Worm (Caenorhabditis elegans) whole organism, L1 larva: Measurements from ENCODE around the gene C54F6.12.

Experiments used
- C16A3.4 ChIP-seq: fragments of 150-350 bp; optimal IDR thresholded peaks from 2 replicates; lab custom pipeline; 2014; ENCODE audit warnings: missing biosample characterization, missing genetic modification characterization
- F16B12.6 ChIP-seq: fragments of 150-350 bp; optimal IDR thresholded peaks from 2 replicates; lab custom pipeline; 2014; ENCODE audit warnings: missing biosample characterization, missing genetic modification characterization
- alr-1 ChIP-seq: fragments of 200-800 bp; sonication (Bioruptor generic); optimal IDR thresholded peaks from 2 replicates; lab custom pipeline; 2018; ENCODE audit warnings: borderline replicate concordance, mild to moderate bottlenecking, missing genetic modification characterization, missing compliant biosample characterization
- aly-2 ChIP-seq: fragments of 150-350 bp; optimal IDR thresholded peaks from 2 replicates; lab custom pipeline; 2014; ENCODE audit warnings: missing biosample characterization, missing genetic modification characterization
- ama-1 ChIP-seq: fragments of 150-350 bp; optimal IDR thresholded peaks from 2 replicates; lab custom pipeline; 2014
- ceh-63 ChIP-seq: fragments of 200-800 bp; sonication (Bioruptor generic); optimal IDR thresholded peaks from 2 replicates; lab custom pipeline; 2018; ENCODE audit warnings: mild to moderate bottlenecking, missing genetic modification characterization, missing compliant biosample characterization
- ces-1 ChIP-seq: fragments of 150-350 bp; optimal IDR thresholded peaks from 2 replicates; lab custom pipeline; 2014; ENCODE audit warnings: missing biosample characterization, missing genetic modification reagents, missing genetic modification characterization
- dsc-1 ChIP-seq: sonication (generic microtip); optimal IDR thresholded peaks from 2 replicates; lab custom pipeline; 2016; ENCODE audit warnings: mild to moderate bottlenecking, missing genetic modification characterization, missing compliant biosample characterization
- efl-1 ChIP-seq, 4 experiments: fragments of 150-350 bp; optimal IDR thresholded peaks in 3 of 4; peaks in 1 of 4; 1 replicate in 1 of 4; 2 replicates in 3 of 4; lab custom pipeline; 2014; ENCODE audit warnings: missing biosample characterization in 2 of 4, missing genetic modification characterization in 2 of 4, missing genetic modification reagents in 2 of 4
- egl-27 ChIP-seq, 2 experiments: fragments of 150-350 bp in 1 of 2; sonication (generic microtip); optimal IDR thresholded peaks; 3 replicates each; lab custom pipeline; 2017 to 2018; ENCODE audit warnings: missing biosample characterization in 2 of 2, missing genetic modification characterization in 2 of 2, missing genetic modification reagents in 2 of 2
- elt-2 ChIP-seq: sonication (generic microtip); optimal IDR thresholded peaks from 2 replicates; lab custom pipeline; 2016; ENCODE audit warnings: missing genetic modification characterization, mild to moderate bottlenecking, inconsistent platforms, missing compliant biosample characterization, missing genetic modification reagents
- fkh-10 ChIP-seq: sonication (generic microtip); optimal IDR thresholded peaks from 2 replicates; lab custom pipeline; 2017; ENCODE audit warnings: missing biosample characterization, missing genetic modification reagents, missing genetic modification characterization
- fkh-4 ChIP-seq: sonication (generic microtip); optimal IDR thresholded peaks from 2 replicates; lab custom pipeline; 2016; ENCODE audit warnings: missing compliant biosample characterization, missing genetic modification characterization, borderline replicate concordance
- grh-1 ChIP-seq: fragments of 200-800 bp; sonication (Bioruptor generic); IDR thresholded peaks from 2 replicates; pipeline ENCODE4 v1.3.6; 2022; ENCODE audit warnings: missing genetic modification reagents, missing genetic modification characterization, missing compliant biosample characterization
- hlh-17 ChIP-seq: fragments of 200-800 bp; sonication (Bioruptor generic); optimal IDR thresholded peaks from 2 replicates; lab custom pipeline; 2018; ENCODE audit warnings: missing genetic modification characterization, mild to moderate bottlenecking, missing compliant biosample characterization, moderate library complexity, borderline replicate concordance
- hlh-4 ChIP-seq: sonication (generic microtip); optimal IDR thresholded peaks from 2 replicates; lab custom pipeline; 2016; ENCODE audit warnings: mild to moderate bottlenecking, missing genetic modification characterization, missing compliant biosample characterization
- hpl-2 ChIP-seq: fragments of 150-350 bp; optimal IDR thresholded peaks from 2 replicates; lab custom pipeline; 2014; ENCODE audit warnings: missing biosample characterization, missing genetic modification reagents, missing genetic modification characterization
- irx-1 ChIP-seq: sonication (generic microtip); optimal IDR thresholded peaks from 2 replicates; lab custom pipeline; 2016; ENCODE audit warnings: missing genetic modification characterization, missing compliant biosample characterization
- isw-1 ChIP-seq: fragments of 200-800 bp; sonication (Bioruptor generic); IDR thresholded peaks from 2 replicates; pipeline ENCODE4 v1.3.6; 2022; ENCODE audit warnings: missing genetic modification characterization, missing compliant biosample characterization
- jun-1 ChIP-seq: fragments of 150-350 bp; optimal IDR thresholded peaks from 2 replicates; lab custom pipeline; 2014; ENCODE audit warnings: missing biosample characterization, missing genetic modification reagents, missing genetic modification characterization
- lin-13 ChIP-seq: fragments of 150-350 bp; optimal IDR thresholded peaks from 2 replicates; lab custom pipeline; 2014; ENCODE audit warnings: missing biosample characterization, missing genetic modification reagents, missing genetic modification characterization
- lin-15B ChIP-seq: fragments of 150-350 bp; sonication (generic microtip); optimal IDR thresholded peaks from 3 replicates; lab custom pipeline; 2014; ENCODE audit warnings: missing biosample characterization, missing genetic modification characterization
- lin-39 ChIP-seq: fragments of 150-350 bp; optimal IDR thresholded peaks from 2 replicates; lab custom pipeline; 2014; ENCODE audit warnings: missing biosample characterization, missing genetic modification reagents, missing genetic modification characterization
- lir-3 ChIP-seq: sonication (generic microtip); optimal IDR thresholded peaks from 2 replicates; lab custom pipeline; 2016; ENCODE audit warnings: mild to moderate bottlenecking, missing genetic modification characterization, moderate library complexity, missing compliant biosample characterization; ENCODE audit not compliant: poor library complexity
- lsy-2 ChIP-seq, 2 experiments: fragments of 150-350 bp; optimal IDR thresholded peaks; 2 replicates each; lab custom pipeline; 2014; ENCODE audit warnings: missing biosample characterization in 2 of 2, missing genetic modification characterization in 2 of 2
- mab-9 ChIP-seq: fragments of 200-800 bp; sonication (Bioruptor generic); IDR thresholded peaks from 2 replicates; pipeline ENCODE4 v1.3.6; 2022; ENCODE audit warnings: missing genetic modification reagents, missing genetic modification characterization, missing compliant biosample characterization
- nhr-11 ChIP-seq: fragments of 150-350 bp; optimal IDR thresholded peaks from 2 replicates; lab custom pipeline; 2014; ENCODE audit warnings: missing biosample characterization, missing genetic modification characterization
- nhr-47 ChIP-seq: sonication (generic microtip); optimal IDR thresholded peaks from 2 replicates; lab custom pipeline; 2016; ENCODE audit warnings: mild to moderate bottlenecking, missing genetic modification characterization, moderate library complexity, missing compliant biosample characterization
- nhr-76 ChIP-seq: sonication (generic microtip); optimal IDR thresholded peaks from 2 replicates; lab custom pipeline; 2017; ENCODE audit warnings: missing biosample characterization, missing genetic modification characterization
- nhr-77 ChIP-seq: fragments of 150-350 bp; optimal IDR thresholded peaks from 2 replicates; lab custom pipeline; 2014; ENCODE audit warnings: missing biosample characterization, missing genetic modification characterization
- nhr-85 ChIP-seq: sonication (generic microtip); peaks from one replicate; lab custom pipeline; 2016; ENCODE audit warnings: missing genetic modification characterization, inconsistent platforms, missing compliant biosample characterization
- nhr-90 ChIP-seq: sonication (generic microtip); optimal IDR thresholded peaks from 2 replicates; lab custom pipeline; 2016; ENCODE audit warnings: mild to moderate bottlenecking, missing genetic modification characterization, missing compliant biosample characterization; ENCODE audit not compliant: poor library complexity
- pax-3 ChIP-seq: fragments of 200-800 bp; sonication (Bioruptor generic); optimal IDR thresholded peaks from 2 replicates; lab custom pipeline; 2018; ENCODE audit warnings: mild to moderate bottlenecking, missing genetic modification characterization, moderate library complexity, missing compliant biosample characterization
- pqm-1 ChIP-seq: sonication (generic microtip); optimal IDR thresholded peaks from 3 replicates; lab custom pipeline; 2017; ENCODE audit warnings: missing biosample characterization, missing genetic modification characterization
- sptf-1 ChIP-seq: fragments of 150-350 bp; optimal IDR thresholded peaks from 2 replicates; lab custom pipeline; 2014; ENCODE audit warnings: missing biosample characterization, missing genetic modification characterization
- swsn-7 ChIP-seq: sonication (generic microtip); optimal IDR thresholded peaks from 2 replicates; lab custom pipeline; 2016; ENCODE audit warnings: missing genetic modification characterization, missing compliant biosample characterization
- tbx-2 ChIP-seq: sonication (generic microtip); optimal IDR thresholded peaks from 2 replicates; lab custom pipeline; 2016; ENCODE audit warnings: missing genetic modification characterization, missing compliant biosample characterization
- unc-98 ChIP-seq: fragments of 200-800 bp; sonication (Bioruptor generic); IDR thresholded peaks from 2 replicates; pipeline ENCODE4 v1.3.6; 2022; ENCODE audit warnings: missing genetic modification characterization, missing compliant biosample characterization
- vab-15 ChIP-seq: sonication (generic microtip); optimal IDR thresholded peaks from 2 replicates; lab custom pipeline; 2017; ENCODE audit warnings: missing genotype, mild to moderate bottlenecking, missing genetic modification characterization, missing compliant biosample characterization
- xbp-1 ChIP-seq: sonication (generic microtip); optimal IDR thresholded peaks from 2 replicates; lab custom pipeline; 2016; ENCODE audit warnings: missing genetic modification characterization, missing compliant biosample characterization
- zag-1 ChIP-seq: fragments of 150-350 bp; optimal IDR thresholded peaks from 2 replicates; lab custom pipeline; 2014; ENCODE audit warnings: missing biosample characterization, missing genetic modification characterization
- zip-4 ChIP-seq: fragments of 200-800 bp; sonication (Bioruptor generic); optimal IDR thresholded peaks from 2 replicates; lab custom pipeline; 2018; ENCODE audit warnings: mild to moderate bottlenecking, missing genetic modification characterization, moderate library complexity, missing compliant biosample characterization

The C54F6.12 gene

DNA sequence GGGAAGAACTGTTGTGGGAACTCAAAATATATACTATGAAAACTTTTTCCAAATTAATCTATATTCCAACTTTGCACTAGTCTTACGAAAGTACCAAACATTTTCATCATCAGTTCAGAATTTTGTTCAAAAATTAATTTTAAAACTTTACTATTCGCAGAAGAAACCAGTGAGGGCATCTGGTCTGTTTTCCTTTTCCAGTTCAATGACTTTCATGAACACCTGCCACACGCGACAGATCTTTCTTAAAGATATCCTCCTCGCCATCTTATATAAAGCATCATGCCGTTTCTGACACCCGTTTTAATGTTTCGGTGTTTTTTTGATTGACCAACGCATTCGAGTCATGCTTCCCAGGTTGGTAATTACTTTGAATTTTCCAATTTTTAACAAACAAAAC is 5.0 kb downstream of the C54F6.12 start, which contains the start of gene C54F6.3:
C54F6.3 (plus strand) TSS at position 301 of the 400 bp plus-strand sequence.
- no peak for TF ChIP-seq nhr-90 (tag; lab: Kevin White, UChicago)
- TF ChIP-seq swsn-7 (tag; lab: Kevin White, UChicago), result no peak
- TF ChIP-seq hlh-17 (GFP tag; lab: Kevin White, UChicago), result no peak
- no peak for TF ChIP-seq fkh-10 (GFP tag; lab: Kevin White, UChicago)
- no peak for TF ChIP-seq ama-1 (lab: Kevin White, UChicago)
- TF ChIP-seq efl-1 (optimal IDR thresholded peaks at IDR 0.05; lab: Kevin White, UChicago), result no peak
- peak in 1 of 2 experiments; percentile 50 for TF ChIP-seq efl-1 (GFP tag; optimal IDR thresholded peaks at IDR 0.05 in 1 of 2; lab: Kevin White, UChicago)
- TF ChIP-seq tbx-2, result no peak

DNA sequence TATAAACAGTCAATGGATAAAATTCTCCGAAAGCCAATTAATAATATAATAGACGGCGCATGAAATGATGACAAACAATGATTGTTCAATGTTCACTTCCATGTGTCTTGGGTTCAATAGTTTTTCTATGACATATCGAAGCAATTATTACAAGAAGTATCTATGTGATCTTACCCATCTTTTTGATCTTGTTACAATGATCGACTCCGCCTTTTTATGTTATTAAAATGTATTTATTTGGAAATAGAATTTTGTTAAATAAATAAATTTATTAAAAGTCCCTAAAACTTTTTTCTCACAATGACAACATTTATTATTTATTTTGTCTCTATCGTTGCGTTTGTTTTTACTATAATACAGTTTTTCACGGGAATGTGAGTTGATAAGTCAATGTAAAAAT is 8.1 kb downstream of the C54F6.12 start, which contains the start of gene swt-2:
swt-2 (plus strand) TSS at position 301 of the 400 bp plus-strand sequence.
- no peak for TF ChIP-seq nhr-90 (tag; lab: Kevin White, UChicago)
- TF ChIP-seq jun-1 (tag; lab: Kevin White, UChicago), result no peak
- TF ChIP-seq ces-1 (GFP tag; lab: Kevin White, UChicago), result no peak
- no peak for TF ChIP-seq irx-1 (tag; lab: Kevin White, UChicago)
- no peak for TF ChIP-seq mab-9
- no peak for TF ChIP-seq vab-15 (tag; lab: Kevin White, UChicago)
- no peak for TF ChIP-seq elt-2
- TF ChIP-seq lin-15B (tag; lab: Kevin White, UChicago), result no peak
- no peak for TF ChIP-seq nhr-77 (tag; lab: Kevin White, UChicago)
- TF ChIP-seq xbp-1 (tag; lab: Kevin White, UChicago), result no peak
- TF ChIP-seq dsc-1 (tag; lab: Kevin White, UChicago), result no peak
- TF ChIP-seq grh-1 (GFP tag; lab: Robert Waterston, UW), result no peak

ce11 chrV:7528816-7529215 is 9.1 kb downstream of the C54F6.12 start, which contains the start of gene C54F6.5:
Gene C54F6.5, plus strand, starts transcription at chrV:7529116.
- TF ChIP-seq hpl-2 (GFP tag; lab: Kevin White, UChicago) (no peak), zag-1 (tag; lab: Kevin White, UChicago) (no peak), pax-3 (tag; lab: Kevin White, UChicago) (no peak), sptf-1 (tag; lab: Kevin White, UChicago) (no peak), aly-2 (tag; lab: Kevin White, UChicago) (no peak), xbp-1 (tag; lab: Kevin White, UChicago) (no peak), irx-1 (tag; lab: Kevin White, UChicago) (no peak), egl-27 (tag; optimal IDR thresholded peaks at IDR 0.05; lab: Kevin White, UChicago) (no peak), pqm-1 (tag; lab: Kevin White, UChicago) (no peak), fkh-10 (GFP tag; lab: Kevin White, UChicago) (no peak)

- no peak for TF ChIP-seq zip-4 (GFP tag; lab: Kevin White, UChicago)
- no peak for TF ChIP-seq tbx-2
- no peak for TF ChIP-seq hlh-4 (tag; lab: Kevin White, UChicago)
- TF ChIP-seq dsc-1 (tag; lab: Kevin White, UChicago), result no peak
- TF ChIP-seq isw-1, result no peak
- TF ChIP-seq lin-39, result no peak
- no peak for TF ChIP-seq alr-1 (tag; lab: Kevin White, UChicago)
- TF ChIP-seq lin-15B (tag; lab: Kevin White, UChicago), result no peak
These were observed 10.8 kb downstream of the C54F6.12 start, which contains the start of gene C54F6.17 for ce11 chrV:7527153-7527552. Gene C54F6.17, plus strand, starts transcription at chrV:7527453.

ce11 chrV:7525695-7526094 is 12.2 kb downstream of the C54F6.12 start, which contains the start of gene C54F6.18:
Gene C54F6.18, plus strand, starts transcription at chrV:7525995.
- TF ChIP-seq pqm-1 (tag; lab: Kevin White, UChicago) (no peak), grh-1 (GFP tag; lab: Robert Waterston, UW) (no peak), ceh-63 (GFP tag; lab: Kevin White, UChicago) (no peak), nhr-47 (tag; lab: Kevin White, UChicago) (no peak), pax-3 (tag; lab: Kevin White, UChicago) (no peak), F16B12.6 (tag; lab: Kevin White, UChicago) (no peak), lin-13 (GFP tag; lab: Kevin White, UChicago) (no peak), fkh-4 (tag; lab: Kevin White, UChicago) (no peak), zip-4 (GFP tag; lab: Kevin White, UChicago) (no peak), lin-15B (tag; lab: Kevin White, UChicago) (no peak), lsy-2 (tag; optimal IDR thresholded peaks at IDR 0.05; lab: Kevin White, UChicago) (no peak), lir-3 (no peak), nhr-76 (tag; lab: Kevin White, UChicago) (no peak), nhr-11 (no peak), dsc-1 (tag; lab: Kevin White, UChicago) (no peak), nhr-85 (tag; lab: Kevin White, UChicago) (no peak), C16A3.4 (tag; lab: Kevin White, UChicago) (no peak), aly-2 (tag; lab: Kevin White, UChicago) (no peak), unc-98 (no peak)
- TF ChIP-seq, all 84 proteins: peak for 0
